Fruit fly (Drosophila melanogaster) whole organism, adult: Measurements from ENCODE around the gene CG10486.

ENCODE experiments used
- CG11617 ChIP-seq: fragments of 200-800 bp; sonication (Bioruptor generic); optimal IDR thresholded peaks from 2 replicates; lab custom pipeline; 2017; ENCODE audit warnings: mild to moderate bottlenecking, missing biosample characterization, missing genetic modification reagents, missing genetic modification characterization
- CG1620 ChIP-seq: fragments of 200-800 bp; sonication (Bioruptor generic); optimal IDR thresholded peaks from 2 replicates; lab custom pipeline; 2016; ENCODE audit warnings: missing biosample characterization, missing genetic modification characterization
- CG33017 ChIP-seq: fragments of 200-800 bp; sonication (Bioruptor generic); optimal IDR thresholded peaks from 2 replicates; lab custom pipeline; 2018; ENCODE audit warnings: missing biosample characterization, mild to moderate bottlenecking, missing genetic modification characterization, moderate library complexity
- CG7045 ChIP-seq: fragments of 200-800 bp; sonication (Bioruptor generic); optimal IDR thresholded peaks from 2 replicates; lab custom pipeline; 2017; ENCODE audit warnings: missing biosample characterization, mild to moderate bottlenecking, missing genetic modification characterization
- CG7101 ChIP-seq: fragments of 200-800 bp; sonication (Bioruptor generic); optimal IDR thresholded peaks from 2 replicates; lab custom pipeline; 2018; ENCODE audit warnings: missing biosample characterization, mild to moderate bottlenecking, missing genetic modification characterization, moderate library complexity
- Mnt ChIP-seq: fragments of 200-800 bp; sonication (Bioruptor generic); optimal IDR thresholded peaks from 2 replicates; lab custom pipeline; 2016; ENCODE audit warnings: missing biosample characterization, mild to moderate bottlenecking, missing genetic modification characterization
- kay ChIP-seq: fragments of 200-800 bp; sonication (Bioruptor generic); peaks from one replicate; lab custom pipeline; 2016; ENCODE audit warnings: missing biosample characterization, missing genetic modification characterization, borderline replicate concordance
- ovo ChIP-seq: fragments of 200-800 bp; sonication (Bioruptor generic); optimal IDR thresholded peaks from 2 replicates; lab custom pipeline; 2016; ENCODE audit warnings: missing biosample characterization, missing genetic modification characterization
- pad ChIP-seq: fragments of 200-800 bp; sonication (Bioruptor generic); optimal IDR thresholded peaks from 3 replicates; lab custom pipeline; 2017; ENCODE audit warnings: missing biosample characterization, missing genetic modification characterization, mild to moderate bottlenecking, moderate library complexity, missing genetic modification reagents
- tj ChIP-seq: fragments of 200-800 bp; sonication (Bioruptor generic); optimal IDR thresholded peaks from 3 replicates; lab custom pipeline; 2017; ENCODE audit warnings: missing biosample characterization, mild to moderate bottlenecking, missing genetic modification characterization, moderate library complexity
- toe ChIP-seq: fragments of 200-800 bp; sonication (Bioruptor generic); optimal IDR thresholded peaks from 2 replicates; lab custom pipeline; 2016; ENCODE audit warnings: missing biosample characterization, missing genetic modification characterization

- TF ChIP-seq kay (GFP tag; lab: Kevin White, UChicago): no peak
- no peak for TF ChIP-seq pad (GFP tag; lab: Kevin White, UChicago)
- TF ChIP-seq Mnt: no peak
- TF ChIP-seq CG7101 (tag; lab: Kevin White, UChicago): no peak
- TF ChIP-seq CG33017 (tag; lab: Kevin White, UChicago): no peak
- no peak for TF ChIP-seq CG11617 (GFP tag; lab: Kevin White, UChicago)
- TF ChIP-seq CG7045 (GFP tag; lab: Kevin White, UChicago): no peak
- TF ChIP-seq ovo (GFP tag; lab: Kevin White, UChicago): no peak
- no peak for TF ChIP-seq CG1620 (GFP tag; lab: Kevin White, UChicago)
- no peak for TF ChIP-seq tj
- no peak for TF ChIP-seq toe (GFP tag; lab: Kevin White, UChicago)
Measured at dm6 chr3L:5866924-5867323, 39.6 kb downstream of the CG10486 start.
